Fruit fly (Drosophila melanogaster) S2 (cell line): ENCODE results near the gene TTLL6B.

ENCODE experiments used
- CG8478 ChIP-seq: fragments of >200 bp; optimal IDR thresholded peaks from 2 replicates; lab custom pipeline; 2018
- CTCF ChIP-seq, 2 experiments: fragments of >200 bp; optimal IDR thresholded peaks; 2 replicates each; lab custom pipeline; 2018

dm6 chr3R:27283645-27284044, 32.8 kb upstream of the TTLL6B start, which contains the start of gene CG3368:
- TF ChIP-seq CG8478 (lab: Kevin White, UChicago) (no peak), CTCF (optimal IDR thresholded peaks at IDR 0.05; lab: Kevin White, UChicago) (no peak)
